Worm (Caenorhabditis elegans): ENCODE measurements around the gene Y39A3A.4.
"Not testable (repeated sequence)": the region's sequence is repeated elsewhere in the genome, so short reads cannot be mapped to it uniquely, and the experiment has no call there.

Gene Y39A3A.4

DNA sequence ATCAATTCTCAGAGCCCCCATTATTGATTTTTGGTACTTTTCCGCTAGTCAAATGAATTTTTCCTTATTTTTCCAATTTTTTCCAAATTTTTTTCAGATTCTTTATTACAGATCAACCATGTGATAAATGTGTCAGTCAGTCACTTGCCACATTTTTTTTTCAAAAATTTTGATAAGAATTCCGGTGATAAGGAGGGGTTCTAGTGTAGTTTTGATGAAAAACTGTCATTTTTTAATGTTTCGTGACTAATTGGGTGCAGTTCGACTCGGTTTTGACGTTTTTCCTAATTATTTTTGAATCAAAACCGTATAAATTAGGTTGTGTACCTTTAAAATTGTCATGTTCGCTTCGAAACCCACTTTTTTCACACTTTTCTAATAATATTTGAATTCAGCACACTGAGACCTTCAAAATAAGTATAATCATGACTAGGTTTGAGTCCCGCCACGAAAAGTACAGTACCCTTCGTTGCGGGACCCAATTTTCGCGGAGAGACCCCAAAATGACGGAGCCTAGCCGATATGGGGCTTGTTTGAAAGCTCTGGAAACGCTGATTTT lies 23.5 kb upstream of the Y39A3A.4 start:
- TF ChIP-seq tbx-37 (GFP tag; conservative IDR thresholded peaks at IDR 0.05) = no peak

DNA sequence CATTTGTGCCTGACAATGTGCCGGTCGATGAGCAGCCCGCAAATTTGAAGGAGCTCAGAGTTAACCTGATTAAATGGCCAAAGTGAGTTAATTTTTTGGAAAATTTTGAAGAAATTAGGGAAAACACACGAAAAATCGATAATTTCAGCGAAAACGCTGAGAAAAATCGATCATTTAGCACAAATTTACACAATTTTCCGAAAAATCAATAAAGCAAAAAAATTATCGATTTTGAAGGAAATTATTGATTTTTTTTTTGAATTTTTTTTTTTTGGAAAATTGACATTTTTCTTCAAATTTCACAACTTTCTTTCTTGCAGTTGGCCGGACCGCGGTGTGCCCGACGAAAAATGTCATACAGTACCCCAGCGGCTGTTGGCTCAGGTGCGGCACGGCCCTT lies 21.8 kb upstream of the Y39A3A.4 start:
- no peak for TF ChIP-seq scrt-1 (GFP tag; IDR thresholded peaks at IDR 0.05)
- no peak for TF ChIP-seq pes-1 (GFP tag; IDR thresholded peaks at IDR 0.05)
- TF ChIP-seq F13C5.2 (tag; optimal IDR thresholded peaks at IDR 0.05) = no peak
- no peak for TF ChIP-seq tbx-37 (GFP tag; conservative IDR thresholded peaks at IDR 0.05)
- TF ChIP-seq hmg-4 (GFP tag; optimal IDR thresholded peaks at IDR 0.05) = no peak
- no peak for TF ChIP-seq aly-1 (tag; optimal IDR thresholded peaks at IDR 0.05)
- TF ChIP-seq ceh-36 (tag; optimal IDR thresholded peaks at IDR 0.05) = no peak
- no peak for TF ChIP-seq tra-4 (tag; optimal IDR thresholded peaks at IDR 0.05)
- no peak for TF ChIP-seq hnd-1 (tag; optimal IDR thresholded peaks at IDR 0.05)
- TF ChIP-seq ets-7 (tag; optimal IDR thresholded peaks at IDR 0.05) = no peak
- no peak for TF ChIP-seq sea-1 (GFP tag; conservative IDR thresholded peaks at IDR 0.05)
- no peak for TF ChIP-seq hmbx-1 (tag; optimal IDR thresholded peaks at IDR 0.05)
- no peak for TF ChIP-seq tbx-11 (GFP tag; IDR thresholded peaks at IDR 0.05)
- TF ChIP-seq flt-1 (GFP tag; IDR thresholded peaks at IDR 0.05) = no peak
- no peak for TF ChIP-seq B0310.2 (tag; optimal IDR thresholded peaks at IDR 0.05)
- no peak for TF ChIP-seq ceh-13 (GFP tag; optimal IDR thresholded peaks at IDR 0.05)
- no peak for TF ChIP-seq ama-1 (optimal IDR thresholded peaks at IDR 0.05)

- TF ChIP-seq hmg-4 (GFP tag; optimal IDR thresholded peaks at IDR 0.05) = no peak
- no peak for TF ChIP-seq sea-1 (GFP tag; conservative IDR thresholded peaks at IDR 0.05)
- no peak for TF ChIP-seq tbx-11 (GFP tag; IDR thresholded peaks at IDR 0.05)
- no peak for TF ChIP-seq ama-1 (optimal IDR thresholded peaks at IDR 0.05)
Measured at ce11 chrIII:2092409-2092808, 16.0 kb upstream of the Y39A3A.4 start, which contains the start of gene Y48G9A.9. Y48G9A.9 (plus strand) TSS chrIII:2092709.

DNA sequence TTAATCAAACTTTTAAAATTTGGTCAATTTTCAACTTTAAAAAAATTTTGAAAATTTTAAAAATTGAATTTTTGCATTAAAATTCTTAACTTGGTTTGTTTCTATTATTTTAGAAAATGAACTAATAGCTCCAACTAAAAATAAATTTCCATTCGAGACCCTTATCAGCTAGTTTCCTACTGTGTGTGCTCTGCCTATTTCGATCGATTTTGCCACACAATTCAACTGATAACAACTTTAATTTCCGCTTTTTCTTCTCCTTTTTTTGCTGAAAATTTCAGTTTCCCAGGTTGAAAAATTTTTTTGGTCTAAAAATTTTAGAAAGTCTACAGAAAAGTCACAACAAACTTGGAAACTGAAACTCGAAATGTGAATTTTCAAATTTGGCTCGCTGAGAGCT lies 15.0 kb upstream of the Y39A3A.4 start:
- TF ChIP-seq flt-1 (GFP tag; IDR thresholded peaks at IDR 0.05) = no peak
- TF ChIP-seq ceh-36 (tag; optimal IDR thresholded peaks at IDR 0.05) = no peak
- no peak for TF ChIP-seq tra-4 (tag; optimal IDR thresholded peaks at IDR 0.05)
- TF ChIP-seq hmg-4 (GFP tag; optimal IDR thresholded peaks at IDR 0.05) = no peak
- TF ChIP-seq pes-1 (GFP tag; IDR thresholded peaks at IDR 0.05) = no peak
- TF ChIP-seq hmbx-1 (tag; optimal IDR thresholded peaks at IDR 0.05) = no peak

DNA sequence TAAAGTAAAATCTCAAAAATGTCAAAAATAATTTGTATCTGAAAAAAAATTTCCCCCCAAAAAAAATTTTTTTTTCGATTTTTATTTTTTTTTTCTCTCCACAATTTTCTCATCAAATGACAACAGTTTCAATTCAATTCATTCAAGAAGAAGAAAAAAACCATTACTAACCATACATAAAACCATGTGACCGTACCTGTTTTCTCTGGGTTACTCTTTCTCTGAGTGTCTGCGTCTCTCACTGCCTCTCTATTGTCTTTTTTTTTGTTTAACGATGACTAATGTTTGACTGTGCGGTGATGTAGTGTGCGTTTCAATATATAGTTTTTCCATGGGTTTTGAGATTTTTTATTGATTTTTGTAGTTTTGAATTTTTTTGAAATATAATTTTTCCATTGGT lies 14.3 kb upstream of the Y39A3A.4 start:
- TF ChIP-seq flt-1 (GFP tag; IDR thresholded peaks at IDR 0.05) (no peak), ets-7 (tag; optimal IDR thresholded peaks at IDR 0.05) (no peak)

DNA sequence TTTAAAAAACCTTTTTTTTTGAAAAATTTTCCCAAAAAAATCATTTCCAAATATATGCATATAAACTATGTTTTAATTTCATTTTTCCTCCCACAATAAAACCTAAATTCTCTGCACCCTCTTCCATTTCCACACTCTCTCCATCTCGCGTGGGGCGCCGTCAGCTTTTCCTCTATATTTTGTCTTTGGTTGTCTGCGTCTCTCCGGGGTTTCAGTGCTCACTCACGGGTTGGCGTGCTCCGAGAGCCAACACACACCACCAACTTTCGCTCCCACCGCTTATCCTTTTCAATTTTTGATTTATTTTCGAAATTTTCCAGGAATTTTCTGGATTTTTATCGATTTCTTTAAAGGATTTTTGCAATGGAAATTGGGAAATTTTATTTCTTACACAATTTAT lies 13.1 kb upstream of the Y39A3A.4 start:
- no peak for TF ChIP-seq aly-1 (tag; optimal IDR thresholded peaks at IDR 0.05)
- no peak for TF ChIP-seq ets-7 (tag; optimal IDR thresholded peaks at IDR 0.05)
- no peak for TF ChIP-seq B0310.2 (tag; optimal IDR thresholded peaks at IDR 0.05)
- no peak for TF ChIP-seq hmg-4 (GFP tag; optimal IDR thresholded peaks at IDR 0.05)
- TF ChIP-seq F13C5.2 (tag; optimal IDR thresholded peaks at IDR 0.05) = no peak
- no peak for TF ChIP-seq ceh-13 (GFP tag; optimal IDR thresholded peaks at IDR 0.05)

DNA sequence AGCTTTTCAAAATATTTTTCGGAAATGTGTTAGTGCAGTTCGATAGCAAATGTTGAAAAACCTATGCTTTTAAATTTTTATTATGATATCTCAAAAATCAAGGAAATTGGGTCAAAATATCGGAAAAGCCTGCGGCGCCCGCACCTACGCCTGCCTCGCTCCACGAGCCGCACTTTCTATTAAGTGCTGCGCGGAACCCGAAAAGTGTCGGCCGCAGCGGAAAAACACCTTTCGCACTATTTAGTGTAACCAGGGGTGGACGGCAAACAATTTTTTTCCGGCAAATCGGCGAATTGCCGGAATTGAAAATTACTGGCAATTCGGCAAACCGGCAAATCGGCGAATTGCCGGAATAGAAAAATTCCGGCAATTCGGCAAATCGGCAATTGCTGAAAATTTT lies 8.4 kb upstream of the Y39A3A.4 start:
- TF ChIP-seq ets-7 (tag; optimal IDR thresholded peaks at IDR 0.05) (no peak), scrt-1 (GFP tag; IDR thresholded peaks at IDR 0.05) (no peak), pes-1 (GFP tag; IDR thresholded peaks at IDR 0.05) (no peak)

DNA sequence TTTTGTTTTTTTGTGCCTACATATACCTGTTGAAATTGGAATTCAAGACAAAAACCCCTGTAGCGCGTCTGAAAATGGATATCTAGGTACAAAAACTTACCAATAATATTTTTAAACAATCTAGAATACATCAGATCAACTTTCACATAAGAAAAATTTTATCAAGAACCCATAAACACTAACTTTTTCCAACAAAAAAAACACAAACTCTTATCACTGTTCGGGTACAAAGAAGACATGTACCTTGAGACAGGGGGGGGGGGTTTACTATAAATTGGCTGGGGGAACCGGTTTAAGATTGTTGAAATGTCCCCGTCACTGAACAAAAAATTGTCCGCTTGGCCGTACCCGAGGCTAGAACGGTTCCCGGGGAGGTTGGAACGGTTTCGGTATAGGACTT lies 6.1 kb upstream of the Y39A3A.4 start, which contains the start of gene cpt-3:
Gene cpt-3 (plus strand): TSS at position 301 of the 400 bp plus-strand sequence.
- TF ChIP-seq ceh-36 (tag; optimal IDR thresholded peaks at IDR 0.05); F13C5.2 (tag; optimal IDR thresholded peaks at IDR 0.05); scrt-1 (GFP tag; IDR thresholded peaks at IDR 0.05): not testable (repeated sequence)

- TF ChIP-seq hmg-4 (GFP tag; optimal IDR thresholded peaks at IDR 0.05) (no peak), tbx-11 (GFP tag; IDR thresholded peaks at IDR 0.05) (no peak), ets-7 (tag; optimal IDR thresholded peaks at IDR 0.05) (no peak), F13C5.2 (tag; optimal IDR thresholded peaks at IDR 0.05) (no peak)
Measured at ce11 chrIII:2068248-2068647, 8.1 kb downstream of the Y39A3A.4 start, which contains the start of gene Y39A3A.3. Y39A3A.3 (minus strand) TSS chrIII:2068348.

DNA sequence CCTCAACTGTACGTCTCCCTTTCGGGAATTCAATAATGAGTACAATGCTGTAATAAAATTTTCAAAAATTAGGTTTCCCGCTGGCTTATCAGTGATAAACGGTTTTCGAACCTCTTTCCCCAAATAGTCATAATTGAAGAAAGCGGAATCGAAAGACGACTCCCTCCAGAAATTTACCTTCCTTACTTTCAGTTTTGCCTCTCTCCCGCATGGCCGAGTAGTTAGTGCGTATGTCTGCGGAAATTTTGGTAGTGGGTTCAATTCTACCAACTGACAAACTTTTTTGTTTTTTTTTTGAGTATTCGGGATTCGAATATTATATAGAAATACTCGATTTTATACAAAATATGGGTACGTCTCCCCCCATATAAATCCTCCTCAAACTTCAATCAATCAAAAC lies 11.5 kb downstream of the Y39A3A.4 start:
- TF ChIP-seq sea-1 (GFP tag; conservative IDR thresholded peaks at IDR 0.05) = 0 out of 2 replicates have a peak, but pooled peaks have one; percentile 31

Measured in whole organism, early embryonic.